Worm (Caenorhabditis elegans): ENCODE data around the gene nspe-8.

The nspe-8 gene

ce11 chrII:12621908-12622566 is at the start of gene nspe-8:
Gene nspe-8 (minus strand): TSS chrII:12621958.
- no peak for TF ChIP-seq T26A8.4 (GFP tag; IDR thresholded peaks at IDR 0.05)
- TF ChIP-seq dve-1 (tag; optimal IDR thresholded peaks at IDR 0.05; ENCODE audit: insufficient read depth), result no peak
- TF ChIP-seq dmd-6 (GFP tag; IDR thresholded peaks at IDR 0.05), result peak; percentile 40; the same call in 1 of the 2 replicates
- peak; percentile 47 for TF ChIP-seq hlh-11 (tag; optimal IDR thresholded peaks at IDR 0.05)
- peak in 1 of 2 experiments; percentile 71 for TF ChIP-seq hif-1 (tag; optimal IDR thresholded peaks at IDR 0.05)
- no peak for TF ChIP-seq madf-9 (GFP tag; conservative IDR thresholded peaks at IDR 0.05)
- peak in 1 of 2 experiments; percentile 68 for TF ChIP-seq mdl-1 (tag; optimal IDR thresholded peaks at IDR 0.05)
- peak in 1 of 2 experiments; percentile 76 for TF ChIP-seq unc-62 (GFP tag; optimal IDR thresholded peaks at IDR 0.05 in 1 of 2)
- no peak for TF ChIP-seq unc-62 (tag; optimal IDR thresholded peaks at IDR 0.05)
- TF ChIP-seq dmd-8 (GFP tag; IDR thresholded peaks at IDR 0.05), result no peak
- no peak for TF ChIP-seq hmg-1.1 (GFP tag; IDR thresholded peaks at IDR 0.05)
- peak; percentile 75 for TF ChIP-seq ceh-20 (GFP tag; IDR thresholded peaks at IDR 0.05)
- TF ChIP-seq zip-2 (tag; optimal IDR thresholded peaks at IDR 0.05), result no peak
- no peak for TF ChIP-seq daf-19 (GFP tag; conservative IDR thresholded peaks at IDR 0.05)
- TF ChIP-seq spr-3 (GFP tag; optimal IDR thresholded peaks at IDR 0.05), result no peak
- TF ChIP-seq nhr-48 (tag; optimal IDR thresholded peaks at IDR 0.05), result no peak
- TF ChIP-seq hlh-30 (tag; optimal IDR thresholded peaks at IDR 0.05; ENCODE audit: insufficient read depth), result peak; percentile 43
- no peak for TF ChIP-seq daf-12 (tag; optimal IDR thresholded peaks at IDR 0.05)
- TF ChIP-seq mdt-29 (GFP tag; IDR thresholded peaks at IDR 0.05), result no peak
- peak; percentile 79 for TF ChIP-seq nhr-28 (tag; optimal IDR thresholded peaks at IDR 0.05)
- no peak for TF ChIP-seq mxl-2 (GFP tag; conservative IDR thresholded peaks at IDR 0.05)
- TF ChIP-seq R02D3.7 (tag; optimal IDR thresholded peaks at IDR 0.05), result no peak
- TF ChIP-seq aha-1 (tag), result peak; percentile 95

ce11 chrII:12670877-12671864 is 49.4 kb upstream of the nspe-8 start:
- no peak for TF ChIP-seq zfp-3 (GFP tag; conservative IDR thresholded peaks at IDR 0.05)
- no peak for TF ChIP-seq snpc-4 (tag; optimal IDR thresholded peaks at IDR 0.05)
- TF ChIP-seq egl-27 (tag; optimal IDR thresholded peaks at IDR 0.05), result no peak
- no peak for TF ChIP-seq D1046.2 (GFP tag; IDR thresholded peaks at IDR 0.05)
- no peak for TF ChIP-seq cey-2 (tag; optimal IDR thresholded peaks at IDR 0.05; ENCODE audit: borderline replicate concordance, insufficient read depth)
- no peak for TF ChIP-seq pqm-1 (tag; optimal IDR thresholded peaks at IDR 0.05)
- TF ChIP-seq unc-62 (GFP tag; optimal IDR thresholded peaks at IDR 0.05 in 1 of 2), result no peak
- TF ChIP-seq unc-62 (tag; optimal IDR thresholded peaks at IDR 0.05), result no peak
- TF ChIP-seq lsy-2 (tag; optimal IDR thresholded peaks at IDR 0.05), result no peak
- no peak for TF ChIP-seq F49E8.2 (tag; optimal IDR thresholded peaks at IDR 0.05; ENCODE audit: borderline replicate concordance)
- TF ChIP-seq ceh-28 (tag; optimal IDR thresholded peaks at IDR 0.05), result peak; percentile 86
- no peak for TF ChIP-seq nhr-111 (GFP tag; optimal IDR thresholded peaks at IDR 0.05)
- peak; percentile 51; the same call in 1 of the 2 replicates for TF ChIP-seq egl-43 (GFP tag; IDR thresholded peaks at IDR 0.05)
- TF ChIP-seq nhr-102 (tag; optimal IDR thresholded peaks at IDR 0.05), result no peak
- TF ChIP-seq nhr-11 (tag; optimal IDR thresholded peaks at IDR 0.05), result no peak
- no peak for TF ChIP-seq ceh-20 (GFP tag; IDR thresholded peaks at IDR 0.05)
- TF ChIP-seq hmg-1.1 (GFP tag; IDR thresholded peaks at IDR 0.05), result 0 out of 2 replicates have a peak, but pooled peaks have one; percentile 17
- no peak for TF ChIP-seq nhr-237 (tag; optimal IDR thresholded peaks at IDR 0.05)
- TF ChIP-seq hlh-11 (tag; optimal IDR thresholded peaks at IDR 0.05), result no peak
- TF ChIP-seq lim-7 (GFP tag; IDR thresholded peaks at IDR 0.05), result peak; percentile 33; the same call in 1 of the 2 replicates
- TF ChIP-seq T20F7.1 (GFP tag; optimal IDR thresholded peaks at IDR 0.05), result no peak
- no peak for TF ChIP-seq F37D6.2 (tag; optimal IDR thresholded peaks at IDR 0.05)
- TF ChIP-seq set-16 (GFP tag; IDR thresholded peaks at IDR 0.05), result peak; percentile 94
- no peak for TF ChIP-seq dpl-1 (GFP tag; optimal IDR thresholded peaks at IDR 0.05)
